Worm (Caenorhabditis elegans): ENCODE results near the gene srz-74.

DNA sequence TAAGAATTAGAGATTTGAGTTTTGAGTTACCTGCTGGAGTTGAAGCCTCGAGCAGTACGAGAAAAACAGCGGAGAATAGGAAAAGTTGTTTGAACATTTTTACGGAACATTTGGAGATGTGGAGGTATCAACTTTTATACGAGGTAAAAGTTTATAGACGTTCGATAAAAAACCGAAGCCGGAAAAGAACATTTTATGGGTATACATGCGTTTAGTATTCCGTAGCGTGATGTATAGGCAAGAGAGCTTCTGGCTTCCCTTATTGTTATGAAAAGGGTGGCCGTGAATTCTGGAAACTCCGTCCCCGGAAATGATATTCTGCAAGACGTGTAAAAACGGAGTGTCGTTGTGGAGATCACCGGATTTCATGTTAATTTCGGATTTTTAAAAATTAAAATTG lies 8.8 kb upstream of the srz-74 start, which contains the start of gene K03D3.5:
- TF ChIP-seq nhr-76 (tag; optimal IDR thresholded peaks at IDR 0.05) (no peak), elt-2 (tag; optimal IDR thresholded peaks at IDR 0.05) (no peak), pha-4 (tag; optimal IDR thresholded peaks at IDR 0.05) (no peak), ztf-4 (tag; optimal IDR thresholded peaks at IDR 0.05) (no peak), ceh-82 (tag; optimal IDR thresholded peaks at IDR 0.05) (no peak), ama-1 (optimal IDR thresholded peaks at IDR 0.05) (no peak), ztf-11 (tag; optimal IDR thresholded peaks at IDR 0.05) (no peak), sea-2 (GFP tag; optimal IDR thresholded peaks at IDR 0.05) (no peak), ceh-28 (tag; optimal IDR thresholded peaks at IDR 0.05) (no peak)
